Worm (Caenorhabditis elegans) whole organism, L4 larva: ENCODE measurements around the gene slo-1.

ENCODE experiments used
- F26F4.8 ChIP-seq: fragments of 200-800 bp; sonication (Bioruptor generic); conservative IDR thresholded peaks from 2 replicates; pipeline ENCODE4 v1.3.6; 2022; ENCODE audit warnings: missing genetic modification characterization, missing compliant biosample characterization
- F44E2.7 ChIP-seq: fragments of 200-800 bp; sonication (Bioruptor generic); IDR thresholded peaks from 2 replicates; pipeline ENCODE4 v2.1.2; 2022; ENCODE audit warnings: missing genetic modification characterization, missing compliant biosample characterization
- R02D3.7 ChIP-seq: fragments of 150-350 bp; sonication (generic microtip); optimal IDR thresholded peaks from 3 replicates; lab custom pipeline; 2014; ENCODE audit warnings: missing biosample characterization, missing genetic modification characterization
- T26A8.4 ChIP-seq: fragments of 200-800 bp; sonication (Bioruptor generic); IDR thresholded peaks from 2 replicates; pipeline ENCODE4 v1.3.6; 2022; ENCODE audit warnings: missing genetic modification characterization, missing compliant biosample characterization
- Y105C5A.15 ChIP-seq: fragments of 200-800 bp; sonication (Bioruptor generic); IDR thresholded peaks from 2 replicates; pipeline ENCODE4 v1.3.6; 2022; ENCODE audit warnings: missing genetic modification characterization, missing compliant biosample characterization
- aha-1 ChIP-seq: fragments of 150-350 bp; peaks from one replicate; lab custom pipeline; 2014; ENCODE audit warnings: missing biosample characterization, missing genetic modification characterization
- ceh-28 ChIP-seq: fragments of 150-350 bp; optimal IDR thresholded peaks from 2 replicates; lab custom pipeline; 2014; ENCODE audit warnings: missing biosample characterization, missing genetic modification reagents, missing genetic modification characterization
- ceh-32 ChIP-seq: sonication (generic microtip); optimal IDR thresholded peaks from 2 replicates; lab custom pipeline; 2016; ENCODE audit warnings: mild to moderate bottlenecking, missing genetic modification characterization, missing compliant biosample characterization; ENCODE audit not compliant: poor library complexity
- ceh-44 ChIP-seq: fragments of 200-800 bp; sonication (Bioruptor generic); IDR thresholded peaks from 2 replicates; pipeline ENCODE4 v1.3.6; 2022; ENCODE audit warnings: missing genetic modification reagents, missing genetic modification characterization, missing compliant biosample characterization
- ceh-62 ChIP-seq: sonication (generic microtip); optimal IDR thresholded peaks from 2 replicates; lab custom pipeline; 2017; ENCODE audit warnings: missing biosample characterization, missing genetic modification characterization
- daf-16 ChIP-seq, 3 experiments: sonication (generic microtip); optimal IDR thresholded peaks; 2 replicates each; lab custom pipeline; 2016 to 2017; ENCODE audit warnings: missing genetic modification characterization in 3 of 3, missing genetic modification reagents in 3 of 3, mild to moderate bottlenecking in 2 of 3, missing compliant biosample characterization in 2 of 3, missing biosample characterization in 1 of 3, moderate library complexity in 1 of 3
- daf-8 ChIP-seq: fragments of 200-800 bp; sonication (Bioruptor generic); IDR thresholded peaks from 2 replicates; pipeline ENCODE4 v1.3.6; 2022; ENCODE audit warnings: missing genetic modification characterization, missing compliant biosample characterization
- dmd-6 ChIP-seq: fragments of 200-800 bp; sonication (Bioruptor generic); IDR thresholded peaks from 2 replicates; pipeline ENCODE4 v1.3.6; 2022; ENCODE audit warnings: missing genetic modification reagents, missing genetic modification characterization, missing compliant biosample characterization
- dmd-8 ChIP-seq: fragments of 200-800 bp; sonication (Bioruptor generic); IDR thresholded peaks from 2 replicates; pipeline ENCODE4 v1.3.6; 2022; ENCODE audit warnings: missing genetic modification characterization, missing compliant biosample characterization
- dpl-1 ChIP-seq: fragments of 150-350 bp; optimal IDR thresholded peaks from 2 replicates; lab custom pipeline; 2014; ENCODE audit warnings: missing biosample characterization, missing genetic modification reagents, missing genetic modification characterization
- dve-1 ChIP-seq: sonication (generic microtip); optimal IDR thresholded peaks from 2 replicates; lab custom pipeline; 2017; ENCODE audit warnings: antibody characterized with exemption, mild to moderate bottlenecking, missing genetic modification characterization, missing compliant biosample characterization; ENCODE audit not compliant: insufficient read depth
- egl-43 ChIP-seq: fragments of 200-800 bp; sonication (Bioruptor generic); IDR thresholded peaks from 2 replicates; pipeline ENCODE4 v1.3.6; 2022; ENCODE audit warnings: missing genetic modification reagents, missing genetic modification characterization, missing compliant biosample characterization
- hlh-11 ChIP-seq: fragments of 200-800 bp; sonication (Bioruptor generic); optimal IDR thresholded peaks from 2 replicates; lab custom pipeline; 2018; ENCODE audit warnings: mild to moderate bottlenecking, missing genetic modification characterization, missing compliant biosample characterization
- hlh-30 ChIP-seq: sonication (generic microtip); optimal IDR thresholded peaks from 2 replicates; lab custom pipeline; 2017; ENCODE audit warnings: antibody characterized with exemption, mild to moderate bottlenecking, missing genetic modification characterization, missing compliant biosample characterization; ENCODE audit not compliant: insufficient read depth
- hmg-1.1 ChIP-seq: fragments of 200-800 bp; sonication (Bioruptor generic); IDR thresholded peaks from 2 replicates; pipeline ENCODE4 v1.3.6; 2022; ENCODE audit warnings: missing genetic modification reagents, missing genetic modification characterization, missing compliant biosample characterization
- lin-13 ChIP-seq: fragments of 150-350 bp; optimal IDR thresholded peaks from 2 replicates; lab custom pipeline; 2014; ENCODE audit warnings: missing biosample characterization, missing genetic modification reagents, missing genetic modification characterization
- lin-38 ChIP-seq: fragments of 200-800 bp; sonication (Bioruptor generic); IDR thresholded peaks from 2 replicates; pipeline ENCODE4 v1.3.6; 2022; ENCODE audit warnings: missing genetic modification reagents, missing genetic modification characterization, missing compliant biosample characterization
- lir-3 ChIP-seq: sonication (generic microtip); optimal IDR thresholded peaks from 2 replicates; lab custom pipeline; 2016; ENCODE audit warnings: mild to moderate bottlenecking, missing genetic modification characterization, missing compliant biosample characterization
- lsy-2 ChIP-seq, 2 experiments: fragments of 150-350 bp in 1 of 2; sonication (generic microtip) in 1 of 2; optimal IDR thresholded peaks; 2 replicates each; lab custom pipeline; 2014 to 2017; ENCODE audit warnings: missing biosample characterization in 2 of 2, missing genetic modification characterization in 2 of 2
- mep-1 ChIP-seq: fragments of 150-350 bp; sonication (generic microtip); optimal IDR thresholded peaks from 3 replicates; lab custom pipeline; 2014; ENCODE audit warnings: missing biosample characterization, missing genetic modification characterization
- mes-2 ChIP-seq: sonication (generic microtip); optimal IDR thresholded peaks from 2 replicates; lab custom pipeline; 2016; ENCODE audit warnings: missing genotype, mild to moderate bottlenecking, missing genetic modification characterization, missing compliant biosample characterization; ENCODE audit not compliant: poor library complexity, severe bottlenecking
- mxl-3 ChIP-seq: fragments of 200-800 bp; sonication (Bioruptor generic); optimal IDR thresholded peaks from 2 replicates; lab custom pipeline; 2018; ENCODE audit warnings: mild to moderate bottlenecking, missing genetic modification characterization, missing compliant biosample characterization
- nhr-11 ChIP-seq: fragments of 150-350 bp; optimal IDR thresholded peaks from 2 replicates; lab custom pipeline; 2014; ENCODE audit warnings: missing biosample characterization, missing genetic modification characterization
- nhr-28 ChIP-seq: fragments of 150-350 bp; optimal IDR thresholded peaks from 2 replicates; lab custom pipeline; 2014; ENCODE audit warnings: missing biosample characterization, missing genetic modification characterization
- nhr-77 ChIP-seq: fragments of 150-350 bp; optimal IDR thresholded peaks from 2 replicates; lab custom pipeline; 2014; ENCODE audit warnings: missing biosample characterization, missing genetic modification characterization
- php-3 ChIP-seq: fragments of 200-800 bp; sonication (Bioruptor generic); IDR thresholded peaks from 2 replicates; pipeline ENCODE4 v1.3.6; 2022; ENCODE audit warnings: missing genetic modification reagents, missing genetic modification characterization, missing compliant biosample characterization
- pqm-1 ChIP-seq: sonication (generic microtip); optimal IDR thresholded peaks from 2 replicates; lab custom pipeline; 2017; ENCODE audit warnings: missing biosample characterization, missing genetic modification characterization
- snpc-1.2 ChIP-seq: fragments of 200-800 bp; sonication (Bioruptor generic); IDR thresholded peaks from 2 replicates; pipeline ENCODE4 v1.3.6; 2022; ENCODE audit warnings: missing genetic modification reagents, missing genetic modification characterization, missing compliant biosample characterization
- tag-97 ChIP-seq: fragments of 200-800 bp; sonication (Bioruptor generic); IDR thresholded peaks from 2 replicates; pipeline ENCODE4 v1.3.6; 2022; ENCODE audit warnings: missing genetic modification characterization, missing compliant biosample characterization
- zag-1 ChIP-seq: fragments of 150-350 bp; optimal IDR thresholded peaks from 2 replicates; lab custom pipeline; 2014; ENCODE audit warnings: missing biosample characterization, missing genetic modification characterization
- zfp-2 ChIP-seq: sonication (generic microtip); optimal IDR thresholded peaks from 2 replicates; lab custom pipeline; 2016; ENCODE audit warnings: mild to moderate bottlenecking, missing genetic modification characterization, missing compliant biosample characterization
- zfp-3 ChIP-seq: fragments of 200-800 bp; sonication (Bioruptor generic); conservative IDR thresholded peaks from 2 replicates; pipeline ENCODE4 v1.3.6; 2022; ENCODE audit warnings: missing genetic modification reagents, missing genetic modification characterization, missing compliant biosample characterization
- ztf-7 ChIP-seq: fragments of 150-350 bp; optimal IDR thresholded peaks from 2 replicates; lab custom pipeline; 2014; ENCODE audit warnings: missing biosample characterization, missing genetic modification characterization

The slo-1 gene

ce11 chrV:18516496-18516895, 24.4 kb downstream of the slo-1 start, which contains the start of gene hmit-1.1:
hmit-1.1 (plus strand) TSS chrV:18516789.
- TF ChIP-seq zfp-2 (no peak), nhr-11 (tag; lab: Kevin White, UChicago) (no peak), Y105C5A.15 (GFP tag; lab: Robert Waterston, UW) (no peak), snpc-1.2 (GFP tag; lab: Robert Waterston, UW) (no peak), nhr-28 (peak; percentile 52), dmd-6 (GFP tag; lab: Robert Waterston, UW) (peak; percentile 83), daf-16 (GFP tag; optimal IDR thresholded peaks at IDR 0.05; lab: Kevin White, UChicago) (no peak), daf-16 (tag; optimal IDR thresholded peaks at IDR 0.05; lab: Kevin White, UChicago) (peak; percentile 74), pqm-1 (peak; percentile 76), php-3 (peak; percentile 86), zag-1 (tag; lab: Kevin White, UChicago) (no peak), hlh-11 (peak; percentile 68), nhr-77 (tag; lab: Kevin White, UChicago) (peak; percentile 33), dve-1 (peak; percentile 62)

DNA sequence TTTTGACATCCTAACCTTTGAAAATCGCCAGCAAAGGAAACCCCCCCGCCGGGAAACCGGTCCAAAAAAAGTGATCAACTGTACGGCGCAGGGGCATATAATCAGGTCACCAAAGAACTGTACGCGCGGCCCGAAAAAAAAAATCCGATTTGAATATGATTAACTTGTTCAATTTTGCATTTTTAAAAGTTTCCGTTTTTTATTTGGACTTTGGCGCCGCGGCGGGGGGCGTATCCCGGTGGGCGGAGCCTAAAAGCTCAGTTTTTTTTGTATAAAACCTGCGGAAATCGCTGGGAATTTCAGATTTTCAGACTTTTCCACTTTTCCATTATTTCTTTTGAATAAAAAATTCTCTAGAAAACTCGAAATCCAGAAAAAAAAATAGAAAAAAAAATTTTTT, 32.4 kb downstream of the slo-1 start, which contains the start of gene hmit-1.2:
hmit-1.2 (plus strand) TSS at position 301 of the 400 bp plus-strand sequence.
- TF ChIP-seq zfp-3 (GFP tag; lab: Robert Waterston, UW) (no peak), ceh-28 (tag; lab: Kevin White, UChicago) (no peak), lir-3 (tag; lab: Kevin White, UChicago) (no peak), T26A8.4 (GFP tag; lab: Robert Waterston, UW) (no peak), mep-1 (tag; lab: Kevin White, UChicago) (no peak), ztf-7 (no peak), ceh-62 (no peak), hmg-1.1 (GFP tag; lab: Robert Waterston, UW) (no peak), egl-43 (GFP tag; lab: Robert Waterston, UW) (no peak), F26F4.8 (GFP tag; lab: Robert Waterston, UW) (no peak), ceh-32 (no peak), tag-97 (GFP tag; lab: Robert Waterston, UW) (no peak), mxl-3 (GFP tag; lab: Kevin White, UChicago) (no peak), dmd-8 (GFP tag; lab: Robert Waterston, UW) (no peak)
- TF ChIP-seq, all 104 proteins: peak for 0

DNA sequence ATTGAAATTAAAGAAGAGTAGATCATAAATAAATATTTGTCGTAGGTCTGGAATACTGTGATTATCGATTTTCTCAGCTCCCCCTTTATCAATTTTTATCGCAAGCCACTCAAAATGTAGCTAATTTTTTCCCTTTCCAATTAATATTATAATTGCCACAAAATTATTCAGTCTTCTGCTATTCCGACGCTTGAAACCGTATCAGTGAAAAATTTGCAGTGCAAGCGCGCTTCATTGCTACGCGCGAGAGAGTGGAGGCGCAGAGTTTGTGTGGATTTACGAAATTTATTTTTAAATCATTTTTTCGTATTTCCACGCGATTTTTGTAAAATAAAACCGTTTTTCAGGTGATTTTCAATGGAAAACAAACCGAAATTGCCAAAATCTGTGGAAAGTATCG, 41.5 kb downstream of the slo-1 start, which contains the start of gene ints-5:
ints-5 (plus strand) TSS at position 348 of the 400 bp plus-strand sequence.
- TF ChIP-seq hlh-11, result peak; percentile 10
- peak; percentile 61 for TF ChIP-seq mes-2
- peak in 1 of 2 experiments; percentile 68 for TF ChIP-seq lsy-2 (tag; optimal IDR thresholded peaks at IDR 0.05; lab: Kevin White, UChicago)
- peak; percentile 62 for TF ChIP-seq lin-13
- TF ChIP-seq dve-1, result peak; percentile 4
- no peak for TF ChIP-seq daf-8 (GFP tag; lab: Robert Waterston, UW)
- peak; percentile 32 for TF ChIP-seq nhr-28
- TF ChIP-seq dpl-1 (GFP tag; lab: Kevin White, UChicago), result peak; percentile 55
- TF ChIP-seq dmd-6 (GFP tag; lab: Robert Waterston, UW), result no peak
- TF ChIP-seq ceh-44 (GFP tag; lab: Robert Waterston, UW), result no peak
- TF ChIP-seq hlh-30 (tag; lab: Kevin White, UChicago), result peak; percentile 12
- peak; percentile 79 for TF ChIP-seq aha-1 (tag; lab: Kevin White, UChicago)
- TF ChIP-seq lin-38, result peak; percentile 96
- TF ChIP-seq F44E2.7 (GFP tag; lab: Robert Waterston, UW), result no peak
- TF ChIP-seq R02D3.7 (tag; lab: Kevin White, UChicago), result peak; percentile 55
- TF ChIP-seq daf-16 (GFP tag; optimal IDR thresholded peaks at IDR 0.05; lab: Kevin White, UChicago), result no peak
- TF ChIP-seq daf-16 (tag; optimal IDR thresholded peaks at IDR 0.05; lab: Kevin White, UChicago), result peak; percentile 11
- TF ChIP-seq ztf-7, result no peak
